Fruit fly (Drosophila melanogaster): ENCODE measurements around the gene rudhira.

The rudhira gene

dm6 chrX:11792415-11793328 lies 24.0 kb upstream of the rudhira start, which contains the start of gene CkIIbeta (continued):
- TF ChIP-seq Mes4 (GFP tag; optimal IDR thresholded peaks at IDR 0.05): no peak
- no peak for TF ChIP-seq Vsx1 (GFP tag; optimal IDR thresholded peaks at IDR 0.05)
- TF ChIP-seq bab2 (GFP tag; optimal IDR thresholded peaks at IDR 0.05): peak; percentile 54
- no peak for TF ChIP-seq Hand (GFP tag; optimal IDR thresholded peaks at IDR 0.05)
- no peak for TF ChIP-seq CG14667 (GFP tag; IDR thresholded peaks at IDR 0.05)
- peak; percentile 90 for TF ChIP-seq CG17186 (GFP tag; optimal IDR thresholded peaks at IDR 0.05)
- TF ChIP-seq seq (GFP tag; IDR thresholded peaks at IDR 0.05): no peak
- peak; percentile 58; the same call in 1 of the 4 replicates for TF ChIP-seq Gug (GFP tag; IDR thresholded peaks at IDR 0.05)
- TF ChIP-seq crc (GFP tag; optimal IDR thresholded peaks at IDR 0.05): no peak
- no peak for TF ChIP-seq pfk (GFP tag; optimal IDR thresholded peaks at IDR 0.05)
- no peak for TF ChIP-seq unpg (GFP tag; optimal IDR thresholded peaks at IDR 0.05)
- peak; percentile 14 for TF ChIP-seq CG8089 (GFP tag; optimal IDR thresholded peaks at IDR 0.05)
- no peak for TF ChIP-seq yki (optimal IDR thresholded peaks at IDR 0.05)
- peak in 1 of 2 experiments; percentile 1 for TF ChIP-seq bsh (GFP tag; optimal IDR thresholded peaks at IDR 0.05)
- peak; percentile 95 for TF ChIP-seq Scr (GFP tag; IDR thresholded peaks at IDR 0.05; ENCODE audit: partially characterized antibody)
- TF ChIP-seq CG34422 (GFP tag; IDR thresholded peaks at IDR 0.05): peak; percentile 61; the same call in 1 of the 3 replicates
- TF ChIP-seq CG3065 (GFP tag; optimal IDR thresholded peaks at IDR 0.05): no peak
- peak; percentile 6 for TF ChIP-seq CG6765 (GFP tag; optimal IDR thresholded peaks at IDR 0.05)
- TF ChIP-seq CG1529 (GFP tag; optimal IDR thresholded peaks at IDR 0.05): no peak
- TF ChIP-seq Eip74EF (GFP tag; optimal IDR thresholded peaks at IDR 0.05): no peak
- peak; percentile 98 for TF ChIP-seq CG2116 (GFP tag; optimal IDR thresholded peaks at IDR 0.05)
- no peak for TF ChIP-seq CG8765 (GFP tag; IDR thresholded peaks at IDR 0.05)
- TF ChIP-seq Six4 (GFP tag; optimal IDR thresholded peaks at IDR 0.05): no peak
- no peak for TF ChIP-seq PHDP (tag; optimal IDR thresholded peaks at IDR 0.05)
- TF ChIP-seq BtbVII (GFP tag; optimal IDR thresholded peaks at IDR 0.05): no peak
- peak; percentile 36; the same call in 1 of the 2 replicates for TF ChIP-seq CG32532 (GFP tag; IDR thresholded peaks at IDR 0.05)
- TF ChIP-seq CG7839 (tag; optimal IDR thresholded peaks at IDR 0.05): peak; percentile 16
- TF ChIP-seq fd102C (GFP tag; optimal IDR thresholded peaks at IDR 0.05): no peak
- no peak for TF ChIP-seq Dfd (GFP tag; optimal IDR thresholded peaks at IDR 0.05)
- no peak for TF ChIP-seq Doc2 (GFP tag; IDR thresholded peaks at IDR 0.05)
- peak; percentile 41 for TF ChIP-seq bcd (GFP tag; optimal IDR thresholded peaks at IDR 0.05)
- peak; percentile 63 for TF ChIP-seq pb (GFP tag; optimal IDR thresholded peaks at IDR 0.05)
- TF ChIP-seq Ravus (GFP tag; IDR thresholded peaks at IDR 0.05): no peak
- TF ChIP-seq amos (GFP tag; IDR thresholded peaks at IDR 0.05; ENCODE audit: partially characterized antibody): peak; percentile 98
- no peak for TF ChIP-seq Neu2 (GFP tag; optimal IDR thresholded peaks at IDR 0.05; ENCODE audit: borderline replicate concordance)
- TF ChIP-seq sim (GFP tag; IDR thresholded peaks at IDR 0.05): no peak
- TF ChIP-seq CG3407 (GFP tag; optimal IDR thresholded peaks at IDR 0.05): no peak
- peak; percentile 82 for TF ChIP-seq CG12659 (GFP tag; optimal IDR thresholded peaks at IDR 0.05)
- peak; percentile 21 for TF ChIP-seq Bdp1 (GFP tag; optimal IDR thresholded peaks at IDR 0.05)
- no peak for TF ChIP-seq dysf (GFP tag; IDR thresholded peaks at IDR 0.05)
- no peak for TF ChIP-seq sr (GFP tag; IDR thresholded peaks at IDR 0.05)
- peak; percentile 52 for TF ChIP-seq CG9727 (GFP tag; optimal IDR thresholded peaks at IDR 0.05)
- peak; percentile 96 for TF ChIP-seq Opbp (GFP tag; IDR thresholded peaks at IDR 0.05; ENCODE audit: partially characterized antibody)
- no peak for TF ChIP-seq CG15601 (tag; optimal IDR thresholded peaks at IDR 0.05)
- TF ChIP-seq so (GFP tag; IDR thresholded peaks at IDR 0.05): no peak
- peak; percentile 31 for TF ChIP-seq tx (GFP tag; optimal IDR thresholded peaks at IDR 0.05)
- TF ChIP-seq gt (GFP tag; IDR thresholded peaks at IDR 0.05): no peak
- TF ChIP-seq CG13424 (tag; optimal IDR thresholded peaks at IDR 0.05): no peak
- TF ChIP-seq chm (GFP tag; IDR thresholded peaks at IDR 0.05): no peak

Measured in whole organism, embryonic.